Fruit fly (Drosophila melanogaster) whole organism, embryonic: ENCODE results near the gene Plzf.
A peak's percentile ranks its signal among the peaks of the same experiment; 100 is the strongest.

ENCODE experiments used
- Asciz ChIP-seq: fragments of 200-800 bp; sonication (Bioruptor generic); optimal IDR thresholded peaks from 2 replicates; lab custom pipeline; 2017; ENCODE audit warnings: missing biosample characterization, mild to moderate bottlenecking, missing genetic modification characterization, missing genetic modification reagents
- CG10543 ChIP-seq: fragments of 200-800 bp; sonication (Bioruptor generic); optimal IDR thresholded peaks from 3 replicates; lab custom pipeline; 2017; ENCODE audit warnings: missing biosample characterization, mild to moderate bottlenecking, missing genetic modification characterization, moderate library complexity
- CG12391 ChIP-seq: fragments of 200-800 bp; sonication (Bioruptor generic); optimal IDR thresholded peaks from 3 replicates; lab custom pipeline; 2018; ENCODE audit warnings: missing biosample characterization, mild to moderate bottlenecking, missing genetic modification characterization, moderate library complexity
- CG12769 ChIP-seq: fragments of 200-800 bp; sonication (Bioruptor generic); optimal IDR thresholded peaks from 2 replicates; lab custom pipeline; 2019; ENCODE audit warnings: missing biosample characterization, mild to moderate bottlenecking, missing genetic modification characterization, moderate library complexity
- CG31365 ChIP-seq: fragments of 200-800 bp; sonication (Bioruptor generic); optimal IDR thresholded peaks from 2 replicates; lab custom pipeline; 2018; ENCODE audit warnings: missing biosample characterization, mild to moderate bottlenecking, missing genetic modification characterization
- CG34376 ChIP-seq: fragments of 200-800 bp; sonication (Bioruptor generic); optimal IDR thresholded peaks from 2 replicates; lab custom pipeline; 2018; ENCODE audit warnings: missing biosample characterization, mild to moderate bottlenecking, missing genetic modification characterization
- CG4328 ChIP-seq: fragments of 200-800 bp; sonication (Bioruptor generic); optimal IDR thresholded peaks from 3 replicates; lab custom pipeline; 2017; ENCODE audit warnings: missing biosample characterization, missing genetic modification reagents, missing genetic modification characterization
- CG5180 ChIP-seq: fragments of 200-800 bp; sonication (Bioruptor generic); optimal IDR thresholded peaks from 3 replicates; lab custom pipeline; 2017; ENCODE audit warnings: missing biosample characterization, missing genetic modification characterization, mild to moderate bottlenecking, moderate library complexity, missing genetic modification reagents
- CG6254 ChIP-seq: fragments of 200-800 bp; sonication (Bioruptor generic); optimal IDR thresholded peaks from 3 replicates; lab custom pipeline; 2017; ENCODE audit warnings: mild to moderate bottlenecking, missing biosample characterization, missing genetic modification reagents, missing genetic modification characterization
- CG7372 ChIP-seq: fragments of 200-800 bp; sonication (Bioruptor generic); IDR thresholded peaks from 2 replicates; pipeline ENCODE4 v1.3.6; 2022; ENCODE audit warnings: missing biosample characterization, missing genetic modification characterization
- CG9876 ChIP-seq: fragments of 200-800 bp; sonication (Bioruptor generic); optimal IDR thresholded peaks from 2 replicates; lab custom pipeline; 2016; ENCODE audit warnings: missing biosample characterization, missing genetic modification characterization
- CG9932 ChIP-seq: fragments of 200-800 bp; sonication (Bioruptor generic); IDR thresholded peaks from 2 replicates; pipeline ENCODE4 v1.3.6; 2022; ENCODE audit warnings: missing biosample characterization, missing genetic modification characterization
- Fer1 ChIP-seq: fragments of 200-800 bp; sonication (Bioruptor generic); optimal IDR thresholded peaks from 2 replicates; lab custom pipeline; 2017; ENCODE audit warnings: missing biosample characterization, mild to moderate bottlenecking, missing genetic modification characterization
- Hmr ChIP-seq: fragments of 200-800 bp; sonication (Bioruptor generic); optimal IDR thresholded peaks from 3 replicates; lab custom pipeline; 2017; ENCODE audit warnings: mild to moderate bottlenecking, missing biosample characterization, missing genetic modification reagents, missing genetic modification characterization
- Hmx ChIP-seq: fragments of 200-800 bp; sonication (Bioruptor generic); optimal IDR thresholded peaks from 2 replicates; lab custom pipeline; 2016; ENCODE audit warnings: missing biosample characterization, missing genetic modification characterization
- Hr3 ChIP-seq: fragments of 200-800 bp; sonication (Bioruptor generic); optimal IDR thresholded peaks from 3 replicates; lab custom pipeline; 2016; ENCODE audit warnings: missing biosample characterization, missing genetic modification characterization
- Hr51 ChIP-seq, 2 experiments: fragments of 200-800 bp; sonication (Bioruptor generic); optimal IDR thresholded peaks; 2 replicates in 1 of 2; 3 replicates in 1 of 2; lab custom pipeline; 2016 to 2018; ENCODE audit warnings: missing biosample characterization in 2 of 2, missing genetic modification characterization in 2 of 2, mild to moderate bottlenecking in 1 of 2, moderate library complexity in 1 of 2
- Hr78 ChIP-seq, 2 experiments: fragments of 200-800 bp in 1 of 2; fragments of >200 bp in 1 of 2; sonication (Bioruptor generic) in 1 of 2; optimal IDR thresholded peaks; 2 replicates each; lab custom pipeline; 2017 to 2019; ENCODE audit warnings: missing biosample characterization in 2 of 2, missing genetic modification characterization in 2 of 2, mild to moderate bottlenecking in 1 of 2, moderate library complexity in 1 of 2
- Lhr ChIP-seq: fragments of 200-800 bp; sonication (Bioruptor generic); optimal IDR thresholded peaks from 3 replicates; lab custom pipeline; 2017; ENCODE audit warnings: mild to moderate bottlenecking, missing biosample characterization, missing genetic modification reagents, missing genetic modification characterization
- NC2α ChIP-seq: fragments of 200-800 bp; sonication (Bioruptor generic); optimal IDR thresholded peaks from 2 replicates; lab custom pipeline; 2016; ENCODE audit warnings: missing biosample characterization, missing genetic modification characterization
- NC2β ChIP-seq: fragments of 200-800 bp; sonication (Bioruptor generic); optimal IDR thresholded peaks from 2 replicates; lab custom pipeline; 2016; ENCODE audit warnings: missing biosample characterization, missing genetic modification characterization
- NK7.1 ChIP-seq: fragments of 200-800 bp; sonication (Bioruptor generic); optimal IDR thresholded peaks from 3 replicates; lab custom pipeline; 2016; ENCODE audit warnings: missing biosample characterization, missing genetic modification characterization
- Nf-YC ChIP-seq: fragments of 200-800 bp; optimal IDR thresholded peaks from 3 replicates; lab custom pipeline; 2019; ENCODE audit warnings: missing biosample characterization, mild to moderate bottlenecking, missing genetic modification characterization, moderate library complexity
- Pdp1 ChIP-seq, 2 experiments: fragments of 200-800 bp; sonication (Bioruptor generic); optimal IDR thresholded peaks; 3 replicates each; lab custom pipeline; 2016; ENCODE audit warnings: missing biosample characterization in 2 of 2, missing genetic modification characterization in 2 of 2, mild to moderate bottlenecking in 1 of 2, moderate library complexity in 1 of 2
- bsh ChIP-seq, 2 experiments: fragments of 200-800 bp; sonication (Bioruptor generic); optimal IDR thresholded peaks; 2 replicates each; lab custom pipeline; 2017 to 2018; ENCODE audit warnings: mild to moderate bottlenecking in 2 of 2, missing biosample characterization in 2 of 2, missing genetic modification characterization in 2 of 2, moderate library complexity in 1 of 2
- cad ChIP-seq: fragments of >200 bp; optimal IDR thresholded peaks from 2 replicates; lab custom pipeline; 2017; ENCODE audit warnings: missing biosample characterization, missing genetic modification characterization
- caup ChIP-seq: fragments of 200-800 bp; sonication (Bioruptor generic); optimal IDR thresholded peaks from 3 replicates; lab custom pipeline; 2017; ENCODE audit warnings: missing biosample characterization, mild to moderate bottlenecking, missing genetic modification characterization, moderate library complexity; ENCODE audit not compliant: severe bottlenecking
- ewg ChIP-seq: fragments of 200-800 bp; sonication (Bioruptor generic); optimal IDR thresholded peaks from 3 replicates; lab custom pipeline; 2017; ENCODE audit warnings: mild to moderate bottlenecking, missing biosample characterization, missing genetic modification reagents, missing genetic modification characterization
- exex ChIP-seq: fragments of 200-800 bp; sonication (Bioruptor generic); optimal IDR thresholded peaks from 4 replicates; lab custom pipeline; 2018; ENCODE audit warnings: missing biosample characterization, mild to moderate bottlenecking, missing genetic modification characterization, moderate library complexity
- ftz-f1 ChIP-seq: fragments of 200-800 bp; sonication (Bioruptor generic); optimal IDR thresholded peaks from 2 replicates; lab custom pipeline; 2016; ENCODE audit warnings: missing biosample characterization, missing genetic modification characterization
- gsb-n ChIP-seq: fragments of 200-800 bp; sonication (Bioruptor generic); optimal IDR thresholded peaks from 3 replicates; lab custom pipeline; 2018; ENCODE audit warnings: missing biosample characterization, mild to moderate bottlenecking, missing genetic modification characterization
- jing ChIP-seq: fragments of 200-800 bp; sonication (Bioruptor generic); optimal IDR thresholded peaks from 2 replicates; lab custom pipeline; 2018; ENCODE audit warnings: missing biosample characterization, mild to moderate bottlenecking, missing genetic modification characterization
- kah ChIP-seq: fragments of 200-800 bp; sonication (Bioruptor generic); optimal IDR thresholded peaks from 2 replicates; lab custom pipeline; 2018; ENCODE audit warnings: missing biosample characterization, mild to moderate bottlenecking, missing genetic modification characterization
- mirr ChIP-seq: fragments of 200-800 bp; sonication (Bioruptor generic); optimal IDR thresholded peaks from 3 replicates; lab custom pipeline; 2018; ENCODE audit warnings: missing biosample characterization, mild to moderate bottlenecking, missing genetic modification characterization
- pan ChIP-seq, 4 experiments: fragments of >200 bp in 3 of 4; fragments of 200-800 bp in 1 of 4; sonication (Bioruptor generic) in 1 of 4; optimal IDR thresholded peaks in 3 of 4; IDR thresholded peaks in 1 of 4; 2 replicates each; pipeline versions ENCODE4 v1.3.6 to Lab custom; 2017 to 2022; ENCODE audit warnings: missing biosample characterization in 2 of 4, missing genetic modification characterization in 2 of 4, mixed read lengths in 1 of 4
- prd ChIP-seq, 3 experiments: fragments of >200 bp in 2 of 3; fragments of 200-800 bp in 1 of 3; sonication (Bioruptor generic) in 1 of 3; optimal IDR thresholded peaks in 2 of 3; IDR thresholded peaks in 1 of 3; 2 replicates in 2 of 3; 3 replicates in 1 of 3; pipeline versions ENCODE4 v1.3.6 to Lab custom; 2017 to 2022; ENCODE audit warnings: missing biosample characterization in 1 of 3, missing genetic modification characterization in 1 of 3
- pum ChIP-seq: fragments of 200-800 bp; sonication (Bioruptor generic); optimal IDR thresholded peaks from 2 replicates; lab custom pipeline; 2016; ENCODE audit warnings: missing biosample characterization, missing genetic modification characterization
- run ChIP-seq: fragments of 200-800 bp; sonication (Bioruptor generic); optimal IDR thresholded peaks from 3 replicates; lab custom pipeline; 2018; ENCODE audit warnings: missing biosample characterization, mild to moderate bottlenecking, missing genetic modification characterization
- sd ChIP-seq: fragments of 200-800 bp; sonication (Bioruptor generic); optimal IDR thresholded peaks from 3 replicates; lab custom pipeline; 2018; ENCODE audit warnings: missing biosample characterization, mild to moderate bottlenecking, missing genetic modification characterization, moderate library complexity
- slou ChIP-seq: fragments of 200-800 bp; sonication (Bioruptor generic); optimal IDR thresholded peaks from 3 replicates; lab custom pipeline; 2016; ENCODE audit warnings: missing biosample characterization, missing genetic modification characterization
- sqz ChIP-seq: fragments of 200-800 bp; sonication (Bioruptor generic); optimal IDR thresholded peaks from 3 replicates; lab custom pipeline; 2018; ENCODE audit warnings: missing biosample characterization, mild to moderate bottlenecking, missing genetic modification characterization
- vvl ChIP-seq: fragments of 200-800 bp; sonication (Bioruptor generic); IDR thresholded peaks from 2 replicates; pipeline ENCODE4 v1.3.6; 2022; ENCODE audit warnings: missing biosample characterization, missing genetic modification characterization

The Plzf gene

dm6 chr2L:12006397-12007330 lies 42.1 kb downstream of the Plzf start (continued):
- TF ChIP-seq NC2α (peak; percentile 0), bsh (GFP tag; optimal IDR thresholded peaks at IDR 0.05; lab: Kevin White, UChicago) (peak; percentile 80 to 94), jing (GFP tag; lab: Kevin White, UChicago) (peak; percentile 71), Hmx (GFP tag; lab: Kevin White, UChicago) (no peak), slou (GFP tag; lab: Kevin White, UChicago) (peak; percentile 89), ewg (GFP tag; lab: Kevin White, UChicago) (peak; percentile 83), pum (GFP tag; lab: Kevin White, UChicago) (peak; percentile 62), CG12391 (tag; lab: Kevin White, UChicago) (peak; percentile 98), CG10543 (GFP tag; lab: Kevin White, UChicago) (peak; percentile 31), CG31365 (tag; lab: Kevin White, UChicago) (no peak), NC2β (peak; percentile 13), CG9932 (GFP tag; lab: Robert Waterston, UW) (no peak), CG7372 (GFP tag; lab: Robert Waterston, UW) (no peak), pan (optimal IDR thresholded peaks at IDR 0.05; lab: Kevin White, UChicago) (peak in 1 of 2 experiments; percentile 79), pan (GFP tag; optimal IDR thresholded peaks at IDR 0.05 in 1 of 2, IDR thresholded peaks at IDR 0.05 in 1 of 2) (peak in 1 of 2 experiments; percentile 69), CG4328 (GFP tag; lab: Kevin White, UChicago) (peak; percentile 94), gsb-n (tag; lab: Kevin White, UChicago) (peak; percentile 95), CG9876 (GFP tag; lab: Kevin White, UChicago) (peak; percentile 11), CG6254 (peak; percentile 81), cad (GFP tag; lab: Kevin White, UChicago) (no peak), Asciz (GFP tag; lab: Kevin White, UChicago) (peak; percentile 93)

- no peak for TF ChIP-seq vvl (GFP tag; lab: Robert Waterston, UW)
- no peak for TF ChIP-seq NK7.1 (GFP tag; lab: Kevin White, UChicago)
- TF ChIP-seq Pdp1 (GFP tag; optimal IDR thresholded peaks at IDR 0.05; lab: Kevin White, UChicago): peak in 1 of 2 experiments; percentile 20
- peak; percentile 82 for TF ChIP-seq gsb-n (tag; lab: Kevin White, UChicago)
- peak; percentile 44 for TF ChIP-seq Hr3 (GFP tag; lab: Kevin White, UChicago)
- peak; percentile 96 for TF ChIP-seq Nf-YC (tag; lab: Kevin White, UChicago)
- peak; percentile 61 for TF ChIP-seq exex
- peak; percentile 92 for TF ChIP-seq sqz (GFP tag; lab: Kevin White, UChicago)
- peak; percentile 35 for TF ChIP-seq Fer1 (GFP tag; lab: Kevin White, UChicago)
- peak; percentile 28 for TF ChIP-seq Lhr (GFP tag; lab: Kevin White, UChicago)
- TF ChIP-seq kah (GFP tag; lab: Kevin White, UChicago): peak; percentile 93
- peak; percentile 71 for TF ChIP-seq mirr (GFP tag; lab: Kevin White, UChicago)
- TF ChIP-seq Hmr (GFP tag; lab: Kevin White, UChicago): peak; percentile 39
- no peak for TF ChIP-seq Hr51 (GFP tag; optimal IDR thresholded peaks at IDR 0.05; lab: Kevin White, UChicago)
- TF ChIP-seq CG5180 (GFP tag; lab: Kevin White, UChicago): peak; percentile 36
- peak; percentile 16 for TF ChIP-seq caup (GFP tag; lab: Kevin White, UChicago)
- peak; percentile 93 for TF ChIP-seq sd (tag; lab: Kevin White, UChicago)
- peak; percentile 47 for TF ChIP-seq CG34376
- TF ChIP-seq prd (optimal IDR thresholded peaks at IDR 0.05; lab: Kevin White, UChicago): no peak
- no peak for TF ChIP-seq prd (GFP tag; IDR thresholded peaks at IDR 0.05; lab: Robert Waterston, UW)
- TF ChIP-seq CG12769 (tag; lab: Kevin White, UChicago): peak; percentile 100
- TF ChIP-seq ftz-f1: peak; percentile 13
- TF ChIP-seq Hr78 (GFP tag; optimal IDR thresholded peaks at IDR 0.05; lab: Kevin White, UChicago): peak in 1 of 2 experiments; percentile 99
- no peak for TF ChIP-seq CG9876 (GFP tag; lab: Kevin White, UChicago)
- TF ChIP-seq run (tag; lab: Kevin White, UChicago): peak; percentile 97
Observed at dm6 chr2L:12005436-12006396, 43.0 kb downstream of the Plzf start.
